Fruit fly (Drosophila melanogaster): ENCODE measurements around the gene Ir8a.
A peak's percentile ranks its signal among the peaks of the same experiment; 100 is the strongest.

The Ir8a gene

dm6 chrX:9284024-9284738 is 47.8 kb upstream of the Ir8a start, which contains the start of gene lz (continued):
- TF ChIP-seq Hr51 (GFP tag; optimal IDR thresholded peaks at IDR 0.05) (no peak), CG3847 (GFP tag; IDR thresholded peaks at IDR 0.05) (no peak), ham (GFP tag; IDR thresholded peaks at IDR 0.05) (no peak), wor (GFP tag; IDR thresholded peaks at IDR 0.05) (no peak), wek (GFP tag; optimal IDR thresholded peaks at IDR 0.05) (no peak), CG4730 (GFP tag; IDR thresholded peaks at IDR 0.05) (no peak), ATbp (GFP tag; optimal IDR thresholded peaks at IDR 0.05) (no peak), Xbp1 (GFP tag; optimal IDR thresholded peaks at IDR 0.05) (no peak), repo (GFP tag; optimal IDR thresholded peaks at IDR 0.05) (no peak), chinmo (GFP tag; IDR thresholded peaks at IDR 0.05; ENCODE audit: partially characterized antibody) (0 out of 4 replicates have a peak, but pooled peaks have one; percentile 52), twi (tag; optimal IDR thresholded peaks at IDR 0.05) (no peak), jigr1 (GFP tag; IDR thresholded peaks at IDR 0.05) (no peak), HLH4C (GFP tag; IDR thresholded peaks at IDR 0.05; ENCODE audit: partially characterized antibody) (no peak), Mad (GFP tag; optimal IDR thresholded peaks at IDR 0.05) (no peak)

- no peak for TF ChIP-seq CG7372 (GFP tag; IDR thresholded peaks at IDR 0.05)
- peak; percentile 30 for TF ChIP-seq Sry-δ (GFP tag; optimal IDR thresholded peaks at IDR 0.05)
- peak; percentile 52 for TF ChIP-seq Dref (GFP tag; IDR thresholded peaks at IDR 0.05)
- TF ChIP-seq Pdp1 (GFP tag; optimal IDR thresholded peaks at IDR 0.05) = peak in 1 of 2 experiments; percentile 56
- TF ChIP-seq CG2129 (GFP tag; IDR thresholded peaks at IDR 0.05; ENCODE audit: partially characterized antibody) = no peak
- TF ChIP-seq Nf-YC (tag; optimal IDR thresholded peaks at IDR 0.05) = peak; percentile 59
- peak; percentile 83 for TF ChIP-seq CG15479 (GFP tag; optimal IDR thresholded peaks at IDR 0.05)
- TF ChIP-seq fd102C (GFP tag; optimal IDR thresholded peaks at IDR 0.05) = no peak
- 0 out of 2 replicates have a peak, but pooled peaks have one; percentile 35 for TF ChIP-seq sna (GFP tag; IDR thresholded peaks at IDR 0.05; ENCODE audit: partially characterized antibody)
- TF ChIP-seq danr (GFP tag; IDR thresholded peaks at IDR 0.05) = no peak
- no peak for TF ChIP-seq CG6175 (GFP tag; IDR thresholded peaks at IDR 0.05)
- TF ChIP-seq CG12104 (GFP tag; optimal IDR thresholded peaks at IDR 0.05) = no peak
- no peak for TF ChIP-seq zfh1 (GFP tag; IDR thresholded peaks at IDR 0.05)
- TF ChIP-seq CG4282 (GFP tag; optimal IDR thresholded peaks at IDR 0.05) = no peak
- peak; percentile 30 for TF ChIP-seq nmo (GFP tag; optimal IDR thresholded peaks at IDR 0.05)
- peak; percentile 49 for TF ChIP-seq HmgD (GFP tag; optimal IDR thresholded peaks at IDR 0.05)
- TF ChIP-seq mirr (GFP tag; optimal IDR thresholded peaks at IDR 0.05) = no peak
- TF ChIP-seq run (tag; optimal IDR thresholded peaks at IDR 0.05) = no peak
- TF ChIP-seq CG16813 (GFP tag; IDR thresholded peaks at IDR 0.05; ENCODE audit: partially characterized antibody) = peak; percentile 29; the same call in 1 of the 3 replicates
- TF ChIP-seq CG18262 (tag; optimal IDR thresholded peaks at IDR 0.05) = no peak
- TF ChIP-seq CG2116 (GFP tag; optimal IDR thresholded peaks at IDR 0.05) = peak; percentile 24
- no peak for TF ChIP-seq BtbVII (GFP tag; optimal IDR thresholded peaks at IDR 0.05)
- no peak for TF ChIP-seq hbn (GFP tag; IDR thresholded peaks at IDR 0.05; ENCODE audit: partially characterized antibody)
- no peak for TF ChIP-seq lab (GFP tag; optimal IDR thresholded peaks at IDR 0.05)
- TF ChIP-seq ato (GFP tag; IDR thresholded peaks at IDR 0.05; ENCODE audit: partially characterized antibody) = 0 out of 2 replicates have a peak, but pooled peaks have one; percentile 34
- TF ChIP-seq sens (GFP tag) = peak; percentile 68
- no peak for TF ChIP-seq CG8089 (GFP tag; optimal IDR thresholded peaks at IDR 0.05)
- no peak for TF ChIP-seq H15 (GFP tag; IDR thresholded peaks at IDR 0.05)
- peak; percentile 39; the same call in 1 of the 3 replicates for TF ChIP-seq dysf (GFP tag; IDR thresholded peaks at IDR 0.05)
- peak; percentile 75 for TF ChIP-seq Lhr (GFP tag; optimal IDR thresholded peaks at IDR 0.05)
- TF ChIP-seq crp (GFP tag; optimal IDR thresholded peaks at IDR 0.05) = peak in 1 of 2 experiments; percentile 65
- TF ChIP-seq Jarid2 (GFP tag; optimal IDR thresholded peaks at IDR 0.05) = no peak
- TF ChIP-seq cg (GFP tag; optimal IDR thresholded peaks at IDR 0.05) = peak; percentile 35
- TF ChIP-seq Tbp (GFP tag; optimal IDR thresholded peaks at IDR 0.05) = no peak
Measured at dm6 chrX:9282783-9283289, 46.5 kb upstream of the Ir8a start, which contains the start of gene c11.1. TSS of gene c11.1 (minus strand) at chrX:9283117.
